Fruit fly (Drosophila melanogaster): ENCODE results near the gene CG3339.

CG3339 gene

dm6 chr3R:27270379-27271266 lies 51.5 kb downstream of the CG3339 start:
- TF ChIP-seq CG7045 (GFP tag; optimal IDR thresholded peaks at IDR 0.05) (no peak), pad (GFP tag; optimal IDR thresholded peaks at IDR 0.05) (peak; percentile 7), cic (GFP tag; optimal IDR thresholded peaks at IDR 0.05) (peak; percentile 13), kay (GFP tag; ENCODE audit: borderline replicate concordance) (no peak), Crg-1 (GFP tag; optimal IDR thresholded peaks at IDR 0.05) (no peak), cnc (optimal IDR thresholded peaks at IDR 0.05) (peak in 1 of 2 experiments; percentile 36), CG14711 (tag; optimal IDR thresholded peaks at IDR 0.05) (no peak), tj (GFP tag; optimal IDR thresholded peaks at IDR 0.05) (peak; percentile 38)

dm6 chr3R:27265330-27265729 lies 56.8 kb downstream of the CG3339 start, which contains the start of the genes CG14262 and CG14260:
Gene CG14262, minus strand, starts transcription at chr3R:27265430.
Gene CG14260, plus strand, starts transcription at chr3R:27265457.
- TF ChIP-seq cic (GFP tag; optimal IDR thresholded peaks at IDR 0.05) = no peak
- TF ChIP-seq bab1 (GFP tag; optimal IDR thresholded peaks at IDR 0.05) = no peak
- no peak for TF ChIP-seq cnc (optimal IDR thresholded peaks at IDR 0.05)
- no peak for TF ChIP-seq Mnt (GFP tag; optimal IDR thresholded peaks at IDR 0.05)
- TF ChIP-seq Crg-1 (GFP tag; optimal IDR thresholded peaks at IDR 0.05) = no peak
- no peak for TF ChIP-seq tj (GFP tag; optimal IDR thresholded peaks at IDR 0.05)
- no peak for TF ChIP-seq CG1620 (GFP tag; optimal IDR thresholded peaks at IDR 0.05)
- TF ChIP-seq ovo (GFP tag; optimal IDR thresholded peaks at IDR 0.05) = no peak
- no peak for TF ChIP-seq CG33017 (tag; optimal IDR thresholded peaks at IDR 0.05)
- no peak for TF ChIP-seq CG7045 (GFP tag; optimal IDR thresholded peaks at IDR 0.05)
- no peak for TF ChIP-seq CG14711 (tag; optimal IDR thresholded peaks at IDR 0.05)
- TF ChIP-seq Clk (GFP tag; optimal IDR thresholded peaks at IDR 0.05) = no peak
- no peak for TF ChIP-seq CG7101 (tag; optimal IDR thresholded peaks at IDR 0.05)
- no peak for TF ChIP-seq CG5204 (GFP tag; optimal IDR thresholded peaks at IDR 0.05)
- no peak for TF ChIP-seq toe (GFP tag; optimal IDR thresholded peaks at IDR 0.05)
- TF ChIP-seq CG11617 (GFP tag; optimal IDR thresholded peaks at IDR 0.05) = no peak

dm6 chr3R:27263434-27264215 lies 58.5 kb downstream of the CG3339 start, which contains the start of gene woc:
Gene woc, minus strand, starts transcription at chr3R:27264055.
- peak; percentile 39 for TF ChIP-seq cic (GFP tag; optimal IDR thresholded peaks at IDR 0.05)
- TF ChIP-seq ovo (GFP tag; optimal IDR thresholded peaks at IDR 0.05) = peak; percentile 74
- no peak for TF ChIP-seq toe (GFP tag; optimal IDR thresholded peaks at IDR 0.05)
- TF ChIP-seq bab1 (GFP tag; optimal IDR thresholded peaks at IDR 0.05) = peak; percentile 29
- TF ChIP-seq cnc (optimal IDR thresholded peaks at IDR 0.05) = no peak
- TF ChIP-seq tj (GFP tag; optimal IDR thresholded peaks at IDR 0.05) = peak; percentile 63
- TF ChIP-seq Mnt (GFP tag; optimal IDR thresholded peaks at IDR 0.05) = peak; percentile 68
- TF ChIP-seq pad (GFP tag; optimal IDR thresholded peaks at IDR 0.05) = peak; percentile 58
- TF ChIP-seq CG14711 (tag; optimal IDR thresholded peaks at IDR 0.05) = peak; percentile 2
- TF ChIP-seq CG33017 (tag; optimal IDR thresholded peaks at IDR 0.05) = peak; percentile 56
- TF ChIP-seq CG11617 (GFP tag; optimal IDR thresholded peaks at IDR 0.05) = peak; percentile 79
- peak; percentile 66 for TF ChIP-seq CG12768 (GFP tag; optimal IDR thresholded peaks at IDR 0.05)
- TF ChIP-seq CG1620 (GFP tag; optimal IDR thresholded peaks at IDR 0.05) = no peak
- TF ChIP-seq Hr96 (GFP tag; optimal IDR thresholded peaks at IDR 0.05) = peak; percentile 79
- TF ChIP-seq Clk (GFP tag; optimal IDR thresholded peaks at IDR 0.05) = no peak
- no peak for TF ChIP-seq CG5204 (GFP tag; optimal IDR thresholded peaks at IDR 0.05)
- TF ChIP-seq CG7045 (GFP tag; optimal IDR thresholded peaks at IDR 0.05) = peak; percentile 55
- TF ChIP-seq CG7101 (tag; optimal IDR thresholded peaks at IDR 0.05) = peak; percentile 39

- no peak for TF ChIP-seq pad (GFP tag; optimal IDR thresholded peaks at IDR 0.05)
- peak; percentile 32 for TF ChIP-seq CG33017 (tag; optimal IDR thresholded peaks at IDR 0.05)
- peak; percentile 21 for TF ChIP-seq CG14711 (tag; optimal IDR thresholded peaks at IDR 0.05)
- TF ChIP-seq Crg-1 (GFP tag; optimal IDR thresholded peaks at IDR 0.05) = no peak
- no peak for TF ChIP-seq toe (GFP tag; optimal IDR thresholded peaks at IDR 0.05)
Measured at dm6 chr3R:27253921-27254376, 68.2 kb downstream of the CG3339 start.

dm6 chr3R:27253136-27253920 lies 68.8 kb downstream of the CG3339 start, which contains the start of gene pll:
Gene pll, minus strand, starts transcription at chr3R:27253182.
- TF ChIP-seq cnc (optimal IDR thresholded peaks at IDR 0.05) (no peak), kay (GFP tag; ENCODE audit: borderline replicate concordance) (no peak), tj (GFP tag; optimal IDR thresholded peaks at IDR 0.05) (peak; percentile 48), CG1620 (GFP tag; optimal IDR thresholded peaks at IDR 0.05) (peak; percentile 83), CG7101 (tag; optimal IDR thresholded peaks at IDR 0.05) (peak; percentile 88), CG33017 (tag; optimal IDR thresholded peaks at IDR 0.05) (peak; percentile 83), Mnt (GFP tag; optimal IDR thresholded peaks at IDR 0.05) (peak; percentile 70), CG5204 (GFP tag; optimal IDR thresholded peaks at IDR 0.05) (peak; percentile 90), cic (GFP tag; optimal IDR thresholded peaks at IDR 0.05) (peak; percentile 12), CG7045 (GFP tag; optimal IDR thresholded peaks at IDR 0.05) (peak; percentile 78), toe (GFP tag; optimal IDR thresholded peaks at IDR 0.05) (peak; percentile 86), Clk (GFP tag; optimal IDR thresholded peaks at IDR 0.05) (peak; percentile 55), CG11617 (GFP tag; optimal IDR thresholded peaks at IDR 0.05) (peak; percentile 83), Hr96 (GFP tag; optimal IDR thresholded peaks at IDR 0.05) (peak; percentile 80), Crg-1 (GFP tag; optimal IDR thresholded peaks at IDR 0.05) (peak; percentile 49), bab1 (GFP tag; optimal IDR thresholded peaks at IDR 0.05) (peak; percentile 89), CG14711 (tag; optimal IDR thresholded peaks at IDR 0.05) (peak; percentile 82), ovo (GFP tag; optimal IDR thresholded peaks at IDR 0.05) (peak; percentile 32), pad (GFP tag; optimal IDR thresholded peaks at IDR 0.05) (peak; percentile 51), CG12768 (GFP tag; optimal IDR thresholded peaks at IDR 0.05) (peak; percentile 55)

Measured in whole organism, adult.